Worm (Caenorhabditis elegans) whole organism, late embryonic: ENCODE results near the gene Y42A5A.3.

ENCODE experiments used
- F13H6.1 ChIP-seq: sonication (generic microtip); optimal IDR thresholded peaks from 2 replicates; lab custom pipeline; 2016; ENCODE audit warnings: missing genetic modification characterization, missing compliant biosample characterization
- gmeb-2 ChIP-seq: sonication (generic microtip); optimal IDR thresholded peaks from 2 replicates; lab custom pipeline; 2016; ENCODE audit warnings: missing genetic modification characterization, inconsistent platforms, missing compliant biosample characterization
- hlh-6 ChIP-seq: sonication (generic microtip); optimal IDR thresholded peaks from 2 replicates; lab custom pipeline; 2016; ENCODE audit warnings: missing genotype, missing genetic modification characterization, missing compliant biosample characterization
- sdc-2 ChIP-seq: sonication (generic microtip); optimal IDR thresholded peaks from 2 replicates; lab custom pipeline; 2016; ENCODE audit warnings: missing genotype, missing genetic modification characterization, missing compliant biosample characterization
- syd-9 ChIP-seq: sonication (generic microtip); optimal IDR thresholded peaks from 2 replicates; lab custom pipeline; 2016; ENCODE audit warnings: mild to moderate bottlenecking, missing genetic modification characterization, moderate library complexity, missing compliant biosample characterization

- TF ChIP-seq sdc-2 (no peak), syd-9 (no peak), gmeb-2 (tag; lab: Kevin White, UChicago) (no peak), F13H6.1 (tag; lab: Kevin White, UChicago) (no peak), hlh-6 (no peak)
Measured at ce11 chrV:11104408-11104807, 8.6 kb upstream of the Y42A5A.3 start.
